Fruit fly (Drosophila melanogaster) whole organism, adult: ENCODE results near the gene LManII.
A peak's percentile ranks its signal among the peaks of the same experiment; 100 is the strongest.

Experiments
- CG11617 ChIP-seq: fragments of 200-800 bp; sonication (Bioruptor generic); optimal IDR thresholded peaks from 2 replicates; lab custom pipeline; 2017; ENCODE audit warnings: mild to moderate bottlenecking, missing biosample characterization, missing genetic modification reagents, missing genetic modification characterization
- CG12768 ChIP-seq: fragments of 200-800 bp; sonication (Bioruptor generic); optimal IDR thresholded peaks from 2 replicates; lab custom pipeline; 2017; ENCODE audit warnings: missing biosample characterization, missing genetic modification characterization, mild to moderate bottlenecking, moderate library complexity, missing genetic modification reagents
- CG14711 ChIP-seq: fragments of 200-800 bp; sonication (Bioruptor generic); optimal IDR thresholded peaks from 2 replicates; lab custom pipeline; 2018; ENCODE audit warnings: missing biosample characterization, mild to moderate bottlenecking, missing genetic modification characterization, moderate library complexity
- CG1620 ChIP-seq: fragments of 200-800 bp; sonication (Bioruptor generic); optimal IDR thresholded peaks from 2 replicates; lab custom pipeline; 2016; ENCODE audit warnings: missing biosample characterization, missing genetic modification characterization
- CG33017 ChIP-seq: fragments of 200-800 bp; sonication (Bioruptor generic); optimal IDR thresholded peaks from 2 replicates; lab custom pipeline; 2018; ENCODE audit warnings: missing biosample characterization, mild to moderate bottlenecking, missing genetic modification characterization, moderate library complexity
- CG5204 ChIP-seq: fragments of 200-800 bp; sonication (Bioruptor generic); optimal IDR thresholded peaks from 2 replicates; lab custom pipeline; 2016; ENCODE audit warnings: missing biosample characterization, missing genetic modification characterization
- CG7045 ChIP-seq: fragments of 200-800 bp; sonication (Bioruptor generic); optimal IDR thresholded peaks from 2 replicates; lab custom pipeline; 2017; ENCODE audit warnings: missing biosample characterization, mild to moderate bottlenecking, missing genetic modification characterization
- CG7101 ChIP-seq: fragments of 200-800 bp; sonication (Bioruptor generic); optimal IDR thresholded peaks from 2 replicates; lab custom pipeline; 2018; ENCODE audit warnings: missing biosample characterization, mild to moderate bottlenecking, missing genetic modification characterization, moderate library complexity
- Clk ChIP-seq: fragments of 200-800 bp; sonication (Bioruptor generic); optimal IDR thresholded peaks from 2 replicates; lab custom pipeline; 2017; ENCODE audit warnings: missing biosample characterization, missing genetic modification characterization
- Crg-1 ChIP-seq: fragments of 200-800 bp; sonication (Bioruptor generic); optimal IDR thresholded peaks from 2 replicates; lab custom pipeline; 2016; ENCODE audit warnings: missing biosample characterization, missing genetic modification characterization
- Hr96 ChIP-seq: fragments of 200-800 bp; sonication (Bioruptor generic); optimal IDR thresholded peaks from 2 replicates; lab custom pipeline; 2016; ENCODE audit warnings: missing biosample characterization, missing genetic modification characterization
- Mnt ChIP-seq: fragments of 200-800 bp; sonication (Bioruptor generic); optimal IDR thresholded peaks from 2 replicates; lab custom pipeline; 2016; ENCODE audit warnings: missing biosample characterization, mild to moderate bottlenecking, missing genetic modification characterization
- bab1 ChIP-seq: fragments of 200-800 bp; sonication (Bioruptor generic); optimal IDR thresholded peaks from 3 replicates; lab custom pipeline; 2019; ENCODE audit warnings: missing biosample characterization, mild to moderate bottlenecking, missing genetic modification characterization, moderate library complexity
- cic ChIP-seq: fragments of 200-800 bp; sonication (Bioruptor generic); optimal IDR thresholded peaks from 2 replicates; lab custom pipeline; 2017; ENCODE audit warnings: missing biosample characterization, mild to moderate bottlenecking, missing genetic modification characterization, moderate library complexity
- cnc ChIP-seq, 2 experiments: fragments of >200 bp; optimal IDR thresholded peaks; 2 replicates each; lab custom pipeline; 2017
- kay ChIP-seq: fragments of 200-800 bp; sonication (Bioruptor generic); peaks from one replicate; lab custom pipeline; 2016; ENCODE audit warnings: missing biosample characterization, missing genetic modification characterization, borderline replicate concordance
- ovo ChIP-seq: fragments of 200-800 bp; sonication (Bioruptor generic); optimal IDR thresholded peaks from 2 replicates; lab custom pipeline; 2016; ENCODE audit warnings: missing biosample characterization, missing genetic modification characterization
- pad ChIP-seq: fragments of 200-800 bp; sonication (Bioruptor generic); optimal IDR thresholded peaks from 3 replicates; lab custom pipeline; 2017; ENCODE audit warnings: missing biosample characterization, missing genetic modification characterization, mild to moderate bottlenecking, moderate library complexity, missing genetic modification reagents
- tj ChIP-seq: fragments of 200-800 bp; sonication (Bioruptor generic); optimal IDR thresholded peaks from 3 replicates; lab custom pipeline; 2017; ENCODE audit warnings: missing biosample characterization, mild to moderate bottlenecking, missing genetic modification characterization, moderate library complexity
- toe ChIP-seq: fragments of 200-800 bp; sonication (Bioruptor generic); optimal IDR thresholded peaks from 2 replicates; lab custom pipeline; 2016; ENCODE audit warnings: missing biosample characterization, missing genetic modification characterization

The LManII gene

dm6 chr2L:10497106-10497800 lies 39.8 kb downstream of the LManII start:
- TF ChIP-seq CG7045 (GFP tag; lab: Kevin White, UChicago): no peak

dm6 chr2L:10499608-10500007 lies 42.1 kb downstream of the LManII start:
- no peak for TF ChIP-seq CG33017
- no peak for TF ChIP-seq kay (GFP tag; lab: Kevin White, UChicago)
- no peak for TF ChIP-seq toe (GFP tag; lab: Kevin White, UChicago)
- TF ChIP-seq CG7045 (GFP tag; lab: Kevin White, UChicago): no peak
- TF ChIP-seq Crg-1: no peak
- no peak for TF ChIP-seq pad
- TF ChIP-seq tj (GFP tag; lab: Kevin White, UChicago): no peak

dm6 chr2L:10500309-10500974 lies 43.0 kb downstream of the LManII start:
- TF ChIP-seq pad (no peak), CG1620 (GFP tag; lab: Kevin White, UChicago) (no peak), CG12768 (GFP tag; lab: Kevin White, UChicago) (no peak), tj (GFP tag; lab: Kevin White, UChicago) (peak; percentile 67), CG33017 (no peak), Clk (no peak), CG14711 (tag; lab: Kevin White, UChicago) (no peak), toe (GFP tag; lab: Kevin White, UChicago) (no peak), cnc (optimal IDR thresholded peaks at IDR 0.05; lab: Kevin White, UChicago) (no peak), cic (no peak), CG7101 (tag; lab: Kevin White, UChicago) (no peak), CG11617 (GFP tag; lab: Kevin White, UChicago) (no peak), CG5204 (GFP tag; lab: Kevin White, UChicago) (no peak), bab1 (GFP tag; lab: Kevin White, UChicago) (no peak), Mnt (GFP tag; lab: Kevin White, UChicago) (peak; percentile 21), Hr96 (GFP tag; lab: Kevin White, UChicago) (no peak), kay (GFP tag; lab: Kevin White, UChicago) (peak; percentile 95), CG7045 (GFP tag; lab: Kevin White, UChicago) (no peak), Crg-1 (no peak), ovo (GFP tag; lab: Kevin White, UChicago) (no peak)

- TF ChIP-seq kay (GFP tag; lab: Kevin White, UChicago) (peak; percentile 75), cnc (optimal IDR thresholded peaks at IDR 0.05; lab: Kevin White, UChicago) (no peak), cic (peak; percentile 26), bab1 (GFP tag; lab: Kevin White, UChicago) (no peak), Clk (no peak), Mnt (GFP tag; lab: Kevin White, UChicago) (peak; percentile 11), Hr96 (GFP tag; lab: Kevin White, UChicago) (no peak)
Measured at dm6 chr2L:10502244-10502643, 44.8 kb downstream of the LManII start.

dm6 chr2L:10502862-10503261 lies 45.4 kb downstream of the LManII start:
- TF ChIP-seq Hr96 (GFP tag; lab: Kevin White, UChicago): no peak
- TF ChIP-seq cnc (optimal IDR thresholded peaks at IDR 0.05; lab: Kevin White, UChicago): no peak
- no peak for TF ChIP-seq CG5204 (GFP tag; lab: Kevin White, UChicago)
- no peak for TF ChIP-seq CG7101 (tag; lab: Kevin White, UChicago)
- no peak for TF ChIP-seq Crg-1

- TF ChIP-seq CG7045 (GFP tag; lab: Kevin White, UChicago) (no peak), CG12768 (GFP tag; lab: Kevin White, UChicago) (no peak), CG14711 (tag; lab: Kevin White, UChicago) (no peak), CG33017 (no peak), CG7101 (tag; lab: Kevin White, UChicago) (no peak), cnc (optimal IDR thresholded peaks at IDR 0.05; lab: Kevin White, UChicago) (no peak), pad (no peak), CG1620 (GFP tag; lab: Kevin White, UChicago) (no peak), bab1 (GFP tag; lab: Kevin White, UChicago) (no peak), Hr96 (GFP tag; lab: Kevin White, UChicago) (no peak), CG5204 (GFP tag; lab: Kevin White, UChicago) (no peak), Crg-1 (no peak)
Measured at dm6 chr2L:10503356-10503977, 46.0 kb downstream of the LManII start.

dm6 chr2L:10504895-10505294 lies 47.4 kb downstream of the LManII start:
- no peak for TF ChIP-seq CG7045 (GFP tag; lab: Kevin White, UChicago)
- no peak for TF ChIP-seq Hr96 (GFP tag; lab: Kevin White, UChicago)
